Fruit fly (Drosophila melanogaster) whole organism, prepupa: Measurements from ENCODE around the gene 5-HT7.

ENCODE experiments used
- Blimp-1 ChIP-seq: fragments of 200-800 bp; sonication (Bioruptor generic); optimal IDR thresholded peaks from 3 replicates; lab custom pipeline; 2017; ENCODE audit warnings: missing biosample characterization, missing genetic modification characterization, mild to moderate bottlenecking, moderate library complexity, missing genetic modification reagents
- CG10631 ChIP-seq: fragments of 200-800 bp; sonication (Bioruptor generic); optimal IDR thresholded peaks from 2 replicates; lab custom pipeline; 2016; ENCODE audit warnings: missing biosample characterization, missing genetic modification characterization
- CG11294 ChIP-seq: fragments of 200-800 bp; sonication (Bioruptor generic); IDR thresholded peaks from 2 replicates; pipeline ENCODE4 v1.3.6; 2022; ENCODE audit warnings: missing biosample characterization, missing genetic modification characterization
- CG11762 ChIP-seq: fragments of 200-800 bp; sonication (Bioruptor generic); optimal IDR thresholded peaks from 3 replicates; lab custom pipeline; 2016; ENCODE audit warnings: missing biosample characterization, missing genetic modification characterization; ENCODE audit not compliant: insufficient read depth
- CG11902 ChIP-seq: fragments of 200-800 bp; sonication (Bioruptor generic); optimal IDR thresholded peaks from 3 replicates; lab custom pipeline; 2016; ENCODE audit warnings: missing biosample characterization, missing genetic modification characterization
- CG15336 ChIP-seq: fragments of 200-800 bp; sonication (Bioruptor generic); IDR thresholded peaks from 2 replicates; pipeline ENCODE4 v1.3.6; 2022; ENCODE audit warnings: missing biosample characterization, missing genetic modification characterization
- CG1621 ChIP-seq: fragments of 200-800 bp; sonication (Bioruptor generic); optimal IDR thresholded peaks from 3 replicates; lab custom pipeline; 2018; ENCODE audit warnings: missing biosample characterization, mild to moderate bottlenecking, missing genetic modification characterization
- CG16779 ChIP-seq: fragments of 200-800 bp; sonication (Bioruptor generic); optimal IDR thresholded peaks from 3 replicates; lab custom pipeline; 2017; ENCODE audit warnings: missing biosample characterization, mild to moderate bottlenecking, missing genetic modification characterization
- CG3032 ChIP-seq: fragments of 200-800 bp; optimal IDR thresholded peaks from 2 replicates; lab custom pipeline; 2019; ENCODE audit warnings: missing biosample characterization, mild to moderate bottlenecking, missing genetic modification characterization, moderate library complexity
- CG31627 ChIP-seq: fragments of 200-800 bp; sonication (Bioruptor generic); optimal IDR thresholded peaks from 3 replicates; lab custom pipeline; 2016; ENCODE audit warnings: missing biosample characterization, missing genetic modification characterization
- CG4318 ChIP-seq: fragments of 200-800 bp; sonication (Bioruptor generic); optimal IDR thresholded peaks from 3 replicates; lab custom pipeline; 2017; ENCODE audit warnings: missing biosample characterization, mild to moderate bottlenecking, missing genetic modification characterization
- CG6276 ChIP-seq: fragments of 200-800 bp; sonication (Bioruptor generic); optimal IDR thresholded peaks from 2 replicates; lab custom pipeline; 2017; ENCODE audit warnings: missing biosample characterization, mild to moderate bottlenecking, missing genetic modification characterization
- CG6808 ChIP-seq: fragments of 200-800 bp; sonication (Bioruptor generic); optimal IDR thresholded peaks from 3 replicates; lab custom pipeline; 2017; ENCODE audit warnings: missing biosample characterization, missing genetic modification characterization, mild to moderate bottlenecking, moderate library complexity, missing genetic modification reagents
- CG6854 ChIP-seq: fragments of 200-800 bp; sonication (Bioruptor generic); optimal IDR thresholded peaks from 2 replicates; lab custom pipeline; 2017; ENCODE audit warnings: missing biosample characterization, mild to moderate bottlenecking, missing genetic modification characterization
- CG7368 ChIP-seq: fragments of 200-800 bp; sonication (Bioruptor generic); optimal IDR thresholded peaks from 3 replicates; lab custom pipeline; 2016; ENCODE audit warnings: missing biosample characterization, missing genetic modification characterization
- CG8119 ChIP-seq: fragments of 200-800 bp; sonication (Bioruptor generic); IDR thresholded peaks from 3 replicates; pipeline ENCODE4 v1.3.6; 2022; ENCODE audit warnings: missing biosample characterization, missing genetic modification characterization
- CG8319 ChIP-seq: fragments of 200-800 bp; sonication (Bioruptor generic); optimal IDR thresholded peaks from 3 replicates; lab custom pipeline; 2016; ENCODE audit warnings: missing biosample characterization, missing genetic modification characterization
- CG8632 ChIP-seq: fragments of 200-800 bp; sonication (Bioruptor generic); optimal IDR thresholded peaks from 3 replicates; lab custom pipeline; 2016; ENCODE audit warnings: missing biosample characterization, missing genetic modification characterization
- Eip75B ChIP-seq: fragments of 200-800 bp; sonication (Bioruptor generic); optimal IDR thresholded peaks from 3 replicates; lab custom pipeline; 2016; ENCODE audit warnings: missing biosample characterization, missing genetic modification characterization
- Eip78C ChIP-seq: fragments of 200-800 bp; sonication (Bioruptor generic); peaks from one replicate; lab custom pipeline; 2016; ENCODE audit warnings: missing biosample characterization, missing genetic modification characterization
- Ets21C ChIP-seq: fragments of 200-800 bp; sonication (Bioruptor generic); optimal IDR thresholded peaks from 3 replicates; lab custom pipeline; 2016; ENCODE audit warnings: missing biosample characterization, missing genetic modification characterization
- Ets96B ChIP-seq: fragments of 200-800 bp; optimal IDR thresholded peaks from 2 replicates; lab custom pipeline; 2019; ENCODE audit warnings: missing biosample characterization, mild to moderate bottlenecking, missing genetic modification characterization, moderate library complexity
- Hr38 ChIP-seq: sonication (Bioruptor generic); optimal IDR thresholded peaks from 2 replicates; lab custom pipeline; 2016; ENCODE audit warnings: missing biosample characterization, missing genetic modification characterization
- Hr39 ChIP-seq: fragments of 200-800 bp; sonication (Bioruptor generic); optimal IDR thresholded peaks from 2 replicates; lab custom pipeline; 2016; ENCODE audit warnings: missing biosample characterization, missing genetic modification characterization
- OdsH ChIP-seq: fragments of 200-800 bp; sonication (Bioruptor generic); optimal IDR thresholded peaks from 3 replicates; lab custom pipeline; 2016; ENCODE audit warnings: missing biosample characterization, missing genetic modification characterization
- Smox ChIP-seq: fragments of 200-800 bp; sonication (Bioruptor generic); optimal IDR thresholded peaks from 3 replicates; lab custom pipeline; 2016; ENCODE audit warnings: missing biosample characterization, missing genetic modification characterization
- Sox14 ChIP-seq: fragments of 200-800 bp; sonication (Bioruptor generic); optimal IDR thresholded peaks from 3 replicates; lab custom pipeline; 2016; ENCODE audit warnings: missing biosample characterization, missing genetic modification characterization
- Sox15 ChIP-seq: fragments of 200-800 bp; sonication (Bioruptor generic); optimal IDR thresholded peaks from 3 replicates; lab custom pipeline; 2016; ENCODE audit warnings: missing biosample characterization, missing genetic modification characterization
- cyc ChIP-seq: fragments of 200-800 bp; sonication (Bioruptor generic); optimal IDR thresholded peaks from 3 replicates; lab custom pipeline; 2016; ENCODE audit warnings: missing biosample characterization, missing genetic modification characterization
- dac ChIP-seq: fragments of 200-800 bp; sonication (Bioruptor generic); optimal IDR thresholded peaks from 2 replicates; lab custom pipeline; 2017; ENCODE audit warnings: missing biosample characterization, mild to moderate bottlenecking, missing genetic modification characterization
- eg ChIP-seq: fragments of 200-800 bp; sonication (Bioruptor generic); IDR thresholded peaks from 3 replicates; pipeline ENCODE4 v1.3.6; 2022; ENCODE audit warnings: missing biosample characterization, missing genetic modification characterization
- fd59A ChIP-seq: fragments of 200-800 bp; sonication (Bioruptor generic); optimal IDR thresholded peaks from 2 replicates; lab custom pipeline; 2017; ENCODE audit warnings: missing biosample characterization, mild to moderate bottlenecking, missing genetic modification characterization, missing genetic modification reagents
- fkh ChIP-seq: fragments of 200-800 bp; sonication (Bioruptor generic); optimal IDR thresholded peaks from 3 replicates; lab custom pipeline; 2017; ENCODE audit warnings: missing biosample characterization, mild to moderate bottlenecking, missing genetic modification characterization, moderate library complexity
- lz ChIP-seq: fragments of 200-800 bp; sonication (Bioruptor generic); optimal IDR thresholded peaks from 3 replicates; lab custom pipeline; 2016; ENCODE audit warnings: missing biosample characterization, missing genetic modification characterization
- spab ChIP-seq: fragments of 200-800 bp; sonication (Bioruptor generic); optimal IDR thresholded peaks from 2 replicates; lab custom pipeline; 2017; ENCODE audit warnings: missing biosample characterization, mild to moderate bottlenecking, missing genetic modification characterization, missing genetic modification reagents
- svp ChIP-seq: fragments of 200-800 bp; sonication (Bioruptor generic); peaks from one replicate; lab custom pipeline; 2016; ENCODE audit warnings: missing biosample characterization, missing genetic modification characterization
- topi ChIP-seq: fragments of 200-800 bp; sonication (Bioruptor generic); optimal IDR thresholded peaks from 3 replicates; lab custom pipeline; 2016; ENCODE audit warnings: missing biosample characterization, missing genetic modification characterization
- vri ChIP-seq: fragments of 200-800 bp; sonication (Bioruptor generic); optimal IDR thresholded peaks from 3 replicates; lab custom pipeline; 2016; ENCODE audit warnings: missing biosample characterization, mild to moderate bottlenecking, missing genetic modification characterization

5-HT7 gene

dm6 chr3R:30932092-30932491 lies 84.6 kb downstream of the 5-HT7 start (continued):
- TF ChIP-seq spab (GFP tag; lab: Kevin White, UChicago) (no peak), CG11294 (GFP tag; lab: Robert Waterston, UW) (no peak), CG4318 (no peak), CG6808 (GFP tag; lab: Kevin White, UChicago) (no peak), CG11762 (GFP tag; lab: Kevin White, UChicago) (no peak), Hr38 (GFP tag; lab: Kevin White, UChicago) (no peak), CG31627 (GFP tag; lab: Kevin White, UChicago) (no peak), dac (GFP tag; lab: Kevin White, UChicago) (no peak), topi (GFP tag; lab: Kevin White, UChicago) (no peak), Sox14 (GFP tag; lab: Kevin White, UChicago) (no peak), lz (no peak), CG8119 (GFP tag; lab: Robert Waterston, UW) (no peak), CG15336 (GFP tag; lab: Robert Waterston, UW) (no peak), Sox15 (no peak), Ets21C (GFP tag; lab: Kevin White, UChicago) (no peak), cyc (GFP tag; lab: Kevin White, UChicago) (no peak), CG1621 (tag; lab: Kevin White, UChicago) (no peak), Blimp-1 (GFP tag; lab: Kevin White, UChicago) (no peak), CG8632 (GFP tag; lab: Kevin White, UChicago) (no peak)

DNA sequence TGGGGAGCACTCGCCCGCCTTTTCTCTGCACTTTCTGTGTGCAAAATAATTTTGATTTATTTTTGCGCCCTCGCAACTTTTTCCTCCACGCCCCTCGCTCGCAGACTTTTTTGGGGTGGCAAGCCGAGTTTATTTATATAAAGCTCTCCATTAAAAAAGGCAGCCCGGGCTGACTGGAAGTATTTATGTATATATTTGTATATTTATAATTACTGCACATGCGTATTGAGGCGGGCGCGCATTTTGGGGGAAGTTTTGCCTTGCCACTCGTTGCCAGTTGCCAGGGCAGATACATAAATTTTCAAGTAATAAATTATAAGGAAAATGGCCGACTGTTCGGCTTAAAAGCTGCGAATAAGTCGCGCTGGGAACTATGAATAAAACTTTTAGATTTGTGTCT lies 88.0 kb downstream of the 5-HT7 start:
- no peak for TF ChIP-seq svp
- no peak for TF ChIP-seq CG7368 (GFP tag; lab: Kevin White, UChicago)
- no peak for TF ChIP-seq CG6276 (GFP tag; lab: Kevin White, UChicago)
- TF ChIP-seq Smox, result no peak
- TF ChIP-seq CG8119 (GFP tag; lab: Robert Waterston, UW), result no peak
- TF ChIP-seq eg, result no peak
- no peak for TF ChIP-seq Hr39 (GFP tag; lab: Kevin White, UChicago)

- TF ChIP-seq CG7368 (GFP tag; lab: Kevin White, UChicago) (no peak), eg (no peak), CG16779 (tag; lab: Kevin White, UChicago) (no peak), vri (GFP tag; lab: Kevin White, UChicago) (no peak), Eip78C (GFP tag; lab: Kevin White, UChicago) (no peak), CG11294 (GFP tag; lab: Robert Waterston, UW) (no peak), Ets96B (tag; lab: Kevin White, UChicago) (no peak)
Measured at dm6 chr3R:30926033-30926432, 90.6 kb downstream of the 5-HT7 start.

DNA sequence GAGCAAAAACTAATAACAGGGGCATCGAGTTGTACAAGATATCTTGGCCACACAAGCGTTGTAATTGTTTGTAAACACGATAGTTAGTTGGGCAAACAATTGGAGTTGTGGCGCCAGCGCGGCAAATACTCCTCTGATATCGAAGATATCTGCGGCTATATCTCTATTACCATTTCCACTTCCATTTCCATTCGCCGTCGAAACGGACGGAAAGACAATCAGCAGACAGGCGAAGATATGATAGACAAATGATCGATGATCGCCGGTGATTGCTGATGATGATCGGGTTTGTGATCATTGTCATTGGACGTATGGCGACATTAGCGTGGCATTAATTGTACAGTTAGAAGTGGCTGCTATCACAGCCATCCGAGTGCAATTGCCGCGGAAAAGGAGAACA lies 91.2 kb downstream of the 5-HT7 start:
- TF ChIP-seq CG15336 (GFP tag; lab: Robert Waterston, UW) (no peak), fd59A (no peak), OdsH (GFP tag; lab: Kevin White, UChicago) (no peak), fkh (GFP tag; lab: Kevin White, UChicago) (peak; percentile 45)

DNA sequence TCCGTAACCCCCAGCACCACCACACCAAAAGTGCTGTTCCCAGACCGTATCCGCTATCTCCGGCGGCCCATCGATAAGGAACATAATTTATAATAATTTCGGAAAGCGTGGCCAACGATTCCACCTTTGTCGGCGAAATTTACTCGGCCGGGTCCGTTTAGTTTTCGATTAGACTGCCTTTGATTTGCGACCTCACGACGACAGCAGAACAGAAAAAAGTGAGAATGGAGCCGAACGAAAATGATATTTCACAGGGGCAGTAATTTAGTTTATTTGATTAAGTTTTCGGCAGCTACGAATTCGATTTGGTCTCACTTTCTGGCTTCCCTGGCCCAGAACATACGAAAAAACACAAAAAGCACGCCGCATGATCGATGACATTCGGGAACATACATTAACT lies 93.1 kb downstream of the 5-HT7 start:
- TF ChIP-seq CG6854, result no peak
- no peak for TF ChIP-seq CG11902 (GFP tag; lab: Kevin White, UChicago)
- no peak for TF ChIP-seq eg
- TF ChIP-seq CG10631 (GFP tag; lab: Kevin White, UChicago), result no peak
- TF ChIP-seq CG8319 (GFP tag; lab: Kevin White, UChicago), result no peak
- no peak for TF ChIP-seq CG11762 (GFP tag; lab: Kevin White, UChicago)
- TF ChIP-seq Eip75B (GFP tag; lab: Kevin White, UChicago), result no peak
- no peak for TF ChIP-seq CG8632 (GFP tag; lab: Kevin White, UChicago)
- no peak for TF ChIP-seq CG3032 (tag; lab: Kevin White, UChicago)
